Worm (Caenorhabditis elegans): ENCODE results near the gene bath-37.

- TF ChIP-seq npax-4 (tag; optimal IDR thresholded peaks at IDR 0.05) (no peak), ama-1 (optimal IDR thresholded peaks at IDR 0.05) (no peak)
These were observed 40.4 kb downstream of the bath-37 start for ce11 chrIV:12108984-12109657.
